1 fruit fly cellular context compared by ENCODE assay signal in genomic region chr3L:9838534-9838933, dm6.
TF ChIP-seq lines count a peak whose summit lies in the region.

Gene Cdk8, minus strand, starts transcription at chr3L:9838670.

TF ChIP-seq in whole organism, embryonic, 481 proteins besides CTCF, POLR2A, EP300 and RAD21 (continued from another document and continues in another):
- no peak for TF ChIP-seq Camta (GFP tag; optimal IDR thresholded peaks at IDR 0.05; lab: Kevin White, UChicago)
- no peak; the same call in 2 of the 3 replicates for TF ChIP-seq Aef1 (GFP tag; IDR thresholded peaks at IDR 0.05; lab: Robert Waterston, UW)
- TF ChIP-seq CG1647 (GFP tag; optimal IDR thresholded peaks at IDR 0.05; lab: Kevin White, UChicago): no peak
- no peak for TF ChIP-seq CG10959 (GFP tag; IDR thresholded peaks at IDR 0.05; lab: Robert Waterston, UW)
- no peak for TF ChIP-seq usp (GFP tag; optimal IDR thresholded peaks at IDR 0.05; lab: Kevin White, UChicago)
- TF ChIP-seq CG13287 (GFP tag; IDR thresholded peaks at IDR 0.05; lab: Robert Waterston, UW; ENCODE audit: partially characterized antibody): peak; percentile 10; the same call in 1 of the 2 replicates
- peak; percentile 39 for TF ChIP-seq Sry-δ (GFP tag; optimal IDR thresholded peaks at IDR 0.05; lab: Kevin White, UChicago)
- no peak for TF ChIP-seq odd (GFP tag; optimal IDR thresholded peaks at IDR 0.05; lab: Kevin White, UChicago)
- TF ChIP-seq hb (GFP tag; IDR thresholded peaks at IDR 0.05; lab: Robert Waterston, UW; ENCODE audit: partially characterized antibody): no peak
- TF ChIP-seq pita (GFP tag; optimal IDR thresholded peaks at IDR 0.05; lab: Kevin White, UChicago): no peak
- no peak for TF ChIP-seq CG43689 (GFP tag; IDR thresholded peaks at IDR 0.05; lab: Robert Waterston, UW)
- peak; percentile 44 for TF ChIP-seq grau (tag; optimal IDR thresholded peaks at IDR 0.05; lab: Kevin White, UChicago)
- TF ChIP-seq HLH4C (GFP tag; IDR thresholded peaks at IDR 0.05; lab: Robert Waterston, UW; ENCODE audit: partially characterized antibody): no peak
- TF ChIP-seq pnt (GFP tag; optimal IDR thresholded peaks at IDR 0.05; lab: Kevin White, UChicago): no peak
- peak; percentile 15 for TF ChIP-seq CG12155 (GFP tag; optimal IDR thresholded peaks at IDR 0.05; lab: Kevin White, UChicago)
- no peak for TF ChIP-seq mld (GFP tag; IDR thresholded peaks at IDR 0.05; lab: Robert Waterston, UW; ENCODE audit: partially characterized antibody)
- peak; percentile 39 for TF ChIP-seq CG18262 (tag; optimal IDR thresholded peaks at IDR 0.05; lab: Kevin White, UChicago)
- no peak for TF ChIP-seq Dip3 (GFP tag; optimal IDR thresholded peaks at IDR 0.05; lab: Kevin White, UChicago)
- TF ChIP-seq CG12071 (GFP tag; optimal IDR thresholded peaks at IDR 0.05; lab: Kevin White, UChicago): no peak
- TF ChIP-seq gsb-n (tag; optimal IDR thresholded peaks at IDR 0.05; lab: Kevin White, UChicago): no peak
- no peak for TF ChIP-seq B-H1 (GFP tag; IDR thresholded peaks at IDR 0.05; lab: Robert Waterston, UW)
- TF ChIP-seq Mes4 (GFP tag; optimal IDR thresholded peaks at IDR 0.05; lab: Kevin White, UChicago): no peak
- TF ChIP-seq CG5953 (GFP tag; IDR thresholded peaks at IDR 0.05; lab: Robert Waterston, UW): no peak
- TF ChIP-seq GATAe (GFP tag; conservative IDR thresholded peaks at IDR 0.05; lab: Robert Waterston, UW): no peak
- TF ChIP-seq Eip74EF (GFP tag; optimal IDR thresholded peaks at IDR 0.05; lab: Kevin White, UChicago): no peak
- no peak for TF ChIP-seq Six4 (GFP tag; optimal IDR thresholded peaks at IDR 0.05; lab: Kevin White, UChicago)
- no peak for TF ChIP-seq kah (GFP tag; optimal IDR thresholded peaks at IDR 0.05; lab: Kevin White, UChicago)
- no peak for TF ChIP-seq Max (GFP tag; optimal IDR thresholded peaks at IDR 0.05; lab: Kevin White, UChicago)
- TF ChIP-seq cg (GFP tag; optimal IDR thresholded peaks at IDR 0.05; lab: Kevin White, UChicago): no peak
- TF ChIP-seq gcm2 (GFP tag; optimal IDR thresholded peaks at IDR 0.05; lab: Kevin White, UChicago): no peak
- TF ChIP-seq Gsc (GFP tag; IDR thresholded peaks at IDR 0.05; lab: Robert Waterston, UW): no peak
- no peak for TF ChIP-seq ab (GFP tag; optimal IDR thresholded peaks at IDR 0.05; lab: Kevin White, UChicago)
- TF ChIP-seq ac (GFP tag; optimal IDR thresholded peaks at IDR 0.05; lab: Kevin White, UChicago): no peak
- no peak for TF ChIP-seq CG11085 (GFP tag; IDR thresholded peaks at IDR 0.05; lab: Robert Waterston, UW)
- no peak for TF ChIP-seq CG3163 (GFP tag; optimal IDR thresholded peaks at IDR 0.05; lab: Kevin White, UChicago)
- TF ChIP-seq ranshi (GFP tag; IDR thresholded peaks at IDR 0.05; lab: Robert Waterston, UW): no peak
- TF ChIP-seq PHDP (tag; optimal IDR thresholded peaks at IDR 0.05; lab: Kevin White, UChicago): peak; percentile 31
- no peak for TF ChIP-seq Myb (GFP tag; optimal IDR thresholded peaks at IDR 0.05; lab: Kevin White, UChicago)
- peak; percentile 60 for TF ChIP-seq CG12659 (GFP tag; optimal IDR thresholded peaks at IDR 0.05; lab: Kevin White, UChicago)
- TF ChIP-seq tap (tag; optimal IDR thresholded peaks at IDR 0.05; lab: Kevin White, UChicago): peak; percentile 12
- no peak; the same call in 1 of the 2 replicates for TF ChIP-seq CG31441 (GFP tag; IDR thresholded peaks at IDR 0.05; lab: Robert Waterston, UW)
- peak; percentile 39 for TF ChIP-seq CG15514 (GFP tag; optimal IDR thresholded peaks at IDR 0.05; lab: Kevin White, UChicago)
- TF ChIP-seq CG32532 (GFP tag; IDR thresholded peaks at IDR 0.05; lab: Robert Waterston, UW): peak; percentile 64
- peak; percentile 56 for TF ChIP-seq CG14710 (tag; optimal IDR thresholded peaks at IDR 0.05; lab: Kevin White, UChicago)
- no peak for TF ChIP-seq tll (GFP tag; optimal IDR thresholded peaks at IDR 0.05; lab: Kevin White, UChicago)
- no peak for TF ChIP-seq Elba2 (GFP tag; optimal IDR thresholded peaks at IDR 0.05; lab: Kevin White, UChicago)
- TF ChIP-seq CG10209 (GFP tag; optimal IDR thresholded peaks at IDR 0.05; lab: Kevin White, UChicago): no peak
- TF ChIP-seq z (GFP tag; IDR thresholded peaks at IDR 0.05; lab: Robert Waterston, UW): no peak
- TF ChIP-seq p53 (GFP tag; optimal IDR thresholded peaks at IDR 0.05; lab: Kevin White, UChicago): no peak
- no peak for TF ChIP-seq CG10431 (GFP tag; optimal IDR thresholded peaks at IDR 0.05; lab: Kevin White, UChicago)
- peak; percentile 68 to 92 for TF ChIP-seq crp (GFP tag; optimal IDR thresholded peaks at IDR 0.05; lab: Kevin White, UChicago)
- no peak for TF ChIP-seq CG8359 (GFP tag; optimal IDR thresholded peaks at IDR 0.05; lab: Kevin White, UChicago; ENCODE audit: borderline replicate concordance)
- no peak for TF ChIP-seq fd102C (GFP tag; optimal IDR thresholded peaks at IDR 0.05; lab: Kevin White, UChicago)
- TF ChIP-seq Ptx1 (GFP tag; IDR thresholded peaks at IDR 0.05; lab: Robert Waterston, UW): no peak
- TF ChIP-seq onecut (GFP tag; IDR thresholded peaks at IDR 0.05; lab: Robert Waterston, UW): no peak
- TF ChIP-seq HHEX (GFP tag; optimal IDR thresholded peaks at IDR 0.05; lab: Kevin White, UChicago): no peak
- no peak for TF ChIP-seq hkb (optimal IDR thresholded peaks at IDR 0.05; lab: Kevin White, UChicago)
- peak; percentile 63 for TF ChIP-seq hkb (GFP tag; IDR thresholded peaks at IDR 0.05; lab: Robert Waterston, UW)
- no peak for TF ChIP-seq nom (GFP tag; optimal IDR thresholded peaks at IDR 0.05; lab: Kevin White, UChicago)
- peak; percentile 51; the same call in 1 of the 3 replicates for TF ChIP-seq CG34422 (GFP tag; IDR thresholded peaks at IDR 0.05; lab: Robert Waterston, UW)
- TF ChIP-seq gt (GFP tag; IDR thresholded peaks at IDR 0.05; lab: Robert Waterston, UW): no peak
- peak; percentile 34 for TF ChIP-seq Bteb2 (GFP tag; optimal IDR thresholded peaks at IDR 0.05; lab: Kevin White, UChicago)
- TF ChIP-seq nau (GFP tag; optimal IDR thresholded peaks at IDR 0.05; lab: Kevin White, UChicago): no peak
- TF ChIP-seq Opbp (GFP tag; IDR thresholded peaks at IDR 0.05; lab: Robert Waterston, UW; ENCODE audit: partially characterized antibody): no peak
- no peak for TF ChIP-seq CG10654 (GFP tag; optimal IDR thresholded peaks at IDR 0.05; lab: Kevin White, UChicago)
- TF ChIP-seq dysf (GFP tag; IDR thresholded peaks at IDR 0.05; lab: Robert Waterston, UW): no peak
- no peak for TF ChIP-seq gcm (GFP tag; optimal IDR thresholded peaks at IDR 0.05; lab: Kevin White, UChicago)
- no peak for TF ChIP-seq lbe (GFP tag; optimal IDR thresholded peaks at IDR 0.05; lab: Kevin White, UChicago)
- TF ChIP-seq Drgx (GFP tag; IDR thresholded peaks at IDR 0.05; lab: Robert Waterston, UW): no peak
- no peak for TF ChIP-seq CG8290 (GFP tag; optimal IDR thresholded peaks at IDR 0.05; lab: Kevin White, UChicago)
- no peak for TF ChIP-seq CG8290 (tag; optimal IDR thresholded peaks at IDR 0.05; lab: Kevin White, UChicago)
- no peak for TF ChIP-seq ap (GFP tag; IDR thresholded peaks at IDR 0.05; lab: Robert Waterston, UW)
- no peak for TF ChIP-seq caup (GFP tag; optimal IDR thresholded peaks at IDR 0.05; lab: Kevin White, UChicago; ENCODE audit: severe bottlenecking)
- TF ChIP-seq da (GFP tag; optimal IDR thresholded peaks at IDR 0.05; lab: Kevin White, UChicago): no peak
- no peak for TF ChIP-seq tx (GFP tag; optimal IDR thresholded peaks at IDR 0.05; lab: Kevin White, UChicago)
- no peak for TF ChIP-seq CG2202 (tag; optimal IDR thresholded peaks at IDR 0.05; lab: Kevin White, UChicago)
- no peak for TF ChIP-seq CG4360 (GFP tag; IDR thresholded peaks at IDR 0.05; lab: Robert Waterston, UW)
- peak; percentile 8 for TF ChIP-seq vfl (GFP tag; optimal IDR thresholded peaks at IDR 0.05; lab: Kevin White, UChicago)
- peak in 1 of 2 experiments; percentile 57 for TF ChIP-seq dpn (GFP tag; optimal IDR thresholded peaks at IDR 0.05; lab: Kevin White, UChicago)
- no peak for TF ChIP-seq seq (GFP tag; IDR thresholded peaks at IDR 0.05; lab: Robert Waterston, UW)
- no peak for TF ChIP-seq bab2 (GFP tag; optimal IDR thresholded peaks at IDR 0.05; lab: Kevin White, UChicago)
- TF ChIP-seq stwl (tag; optimal IDR thresholded peaks at IDR 0.05; lab: Kevin White, UChicago): peak; percentile 22
- no peak for TF ChIP-seq chm (GFP tag; IDR thresholded peaks at IDR 0.05; lab: Robert Waterston, UW)
- no peak for TF ChIP-seq TFAM (GFP tag; optimal IDR thresholded peaks at IDR 0.05; lab: Kevin White, UChicago)
- no peak for TF ChIP-seq CG32767 (GFP tag; IDR thresholded peaks at IDR 0.05; lab: Robert Waterston, UW)
- no peak for TF ChIP-seq NC2β (GFP tag; optimal IDR thresholded peaks at IDR 0.05; lab: Kevin White, UChicago)
- TF ChIP-seq Atf6 (GFP tag; IDR thresholded peaks at IDR 0.05; lab: Robert Waterston, UW): peak; percentile 40; the same call in 1 of the 2 replicates
- no peak; the same call in 2 of the 3 replicates for TF ChIP-seq jigr1 (GFP tag; IDR thresholded peaks at IDR 0.05; lab: Robert Waterston, UW)
- no peak for TF ChIP-seq az2 (GFP tag; optimal IDR thresholded peaks at IDR 0.05; lab: Kevin White, UChicago)
- TF ChIP-seq CG34376 (GFP tag; optimal IDR thresholded peaks at IDR 0.05; lab: Kevin White, UChicago): no peak
- no peak; the same call in 1 of the 2 replicates for TF ChIP-seq Adf1 (GFP tag; IDR thresholded peaks at IDR 0.05; lab: Robert Waterston, UW)
- no peak for TF ChIP-seq croc (GFP tag; conservative IDR thresholded peaks at IDR 0.05; lab: Robert Waterston, UW)
- TF ChIP-seq CG42726 (GFP tag; IDR thresholded peaks at IDR 0.05; lab: Robert Waterston, UW; ENCODE audit: partially characterized antibody): no peak
- no peak for TF ChIP-seq Mad (GFP tag; optimal IDR thresholded peaks at IDR 0.05; lab: Kevin White, UChicago)
- no peak for TF ChIP-seq H15 (GFP tag; IDR thresholded peaks at IDR 0.05; lab: Robert Waterston, UW)
- peak; percentile 13 for TF ChIP-seq CG15696 (tag; optimal IDR thresholded peaks at IDR 0.05; lab: Kevin White, UChicago)
- peak; percentile 14 for TF ChIP-seq fd96Cb (tag; optimal IDR thresholded peaks at IDR 0.05; lab: Kevin White, UChicago)
- TF ChIP-seq CG14050 (GFP tag; IDR thresholded peaks at IDR 0.05; lab: Robert Waterston, UW): no peak; the same call in 2 of the 3 replicates
- no peak for TF ChIP-seq CG16779 (GFP tag; IDR thresholded peaks at IDR 0.05; lab: Robert Waterston, UW)
- TF ChIP-seq CG7839 (tag; optimal IDR thresholded peaks at IDR 0.05; lab: Kevin White, UChicago): no peak
- no peak for TF ChIP-seq eyg (GFP tag; optimal IDR thresholded peaks at IDR 0.05; lab: Kevin White, UChicago)
- TF ChIP-seq Neu2 (GFP tag; optimal IDR thresholded peaks at IDR 0.05; lab: Kevin White, UChicago; ENCODE audit: borderline replicate concordance): no peak
- TF ChIP-seq lab (GFP tag; optimal IDR thresholded peaks at IDR 0.05; lab: Kevin White, UChicago): peak; percentile 29
- no peak for TF ChIP-seq ash1 (GFP tag; optimal IDR thresholded peaks at IDR 0.05; lab: Kevin White, UChicago)
- no peak for TF ChIP-seq al (GFP tag; IDR thresholded peaks at IDR 0.05; lab: Robert Waterston, UW)
- TF ChIP-seq YL-1 (GFP tag; optimal IDR thresholded peaks at IDR 0.05; lab: Kevin White, UChicago): no peak
- no peak for TF ChIP-seq Hsf (GFP tag; optimal IDR thresholded peaks at IDR 0.05; lab: Kevin White, UChicago)
- peak; percentile 19; the same call in 1 of the 2 replicates for TF ChIP-seq E2f1 (GFP tag; IDR thresholded peaks at IDR 0.05; lab: Robert Waterston, UW)
- TF ChIP-seq ATbp (GFP tag; optimal IDR thresholded peaks at IDR 0.05; lab: Kevin White, UChicago): no peak
- no peak for TF ChIP-seq Trl (optimal IDR thresholded peaks at IDR 0.05; lab: Kevin White, UChicago)
- no peak for TF ChIP-seq Trl (GFP tag; optimal IDR thresholded peaks at IDR 0.05; lab: Kevin White, UChicago)
- TF ChIP-seq en (GFP tag; optimal IDR thresholded peaks at IDR 0.05; lab: Kevin White, UChicago): no peak
- no peak for TF ChIP-seq CG10462 (GFP tag; optimal IDR thresholded peaks at IDR 0.05; lab: Kevin White, UChicago)
- no peak for TF ChIP-seq ftz-f1 (GFP tag; optimal IDR thresholded peaks at IDR 0.05; lab: Kevin White, UChicago)
- peak; percentile 92 for TF ChIP-seq MBD-R2 (GFP tag; IDR thresholded peaks at IDR 0.05; lab: Robert Waterston, UW)
- TF ChIP-seq CG4282 (GFP tag; optimal IDR thresholded peaks at IDR 0.05; lab: Kevin White, UChicago): no peak
- no peak for TF ChIP-seq schlank (tag; optimal IDR thresholded peaks at IDR 0.05; lab: Kevin White, UChicago)
- peak; percentile 71 for TF ChIP-seq CG2120 (GFP tag; optimal IDR thresholded peaks at IDR 0.05; lab: Kevin White, UChicago)
- peak; percentile 92 for TF ChIP-seq CG7928 (GFP tag; optimal IDR thresholded peaks at IDR 0.05; lab: Kevin White, UChicago)
- peak; percentile 24 for TF ChIP-seq Dek (tag; optimal IDR thresholded peaks at IDR 0.05; lab: Kevin White, UChicago)
- TF ChIP-seq sr (GFP tag; IDR thresholded peaks at IDR 0.05; lab: Robert Waterston, UW): no peak
- no peak for TF ChIP-seq CG11398 (GFP tag; optimal IDR thresholded peaks at IDR 0.05; lab: Kevin White, UChicago)
- peak; percentile 13 for TF ChIP-seq Chrac-16 (GFP tag; optimal IDR thresholded peaks at IDR 0.05; lab: Kevin White, UChicago)
- TF ChIP-seq Dip2 (GFP tag; IDR thresholded peaks at IDR 0.05; lab: Robert Waterston, UW): no peak
- no peak for TF ChIP-seq CG8281 (tag; optimal IDR thresholded peaks at IDR 0.05; lab: Kevin White, UChicago)
- TF ChIP-seq zen (tag; optimal IDR thresholded peaks at IDR 0.05; lab: Kevin White, UChicago): no peak
- TF ChIP-seq CG18476 (GFP tag; optimal IDR thresholded peaks at IDR 0.05; lab: Kevin White, UChicago): no peak
- TF ChIP-seq CG8089 (GFP tag; optimal IDR thresholded peaks at IDR 0.05; lab: Kevin White, UChicago): no peak
- no peak for TF ChIP-seq ewg (GFP tag; optimal IDR thresholded peaks at IDR 0.05; lab: Kevin White, UChicago)
- no peak for TF ChIP-seq Hr39 (optimal IDR thresholded peaks at IDR 0.05; lab: Kevin White, UChicago)
- peak; percentile 56 for TF ChIP-seq CG30403 (GFP tag; optimal IDR thresholded peaks at IDR 0.05; lab: Kevin White, UChicago)
- TF ChIP-seq sim (GFP tag; IDR thresholded peaks at IDR 0.05; lab: Robert Waterston, UW): no peak
- TF ChIP-seq sug (tag; optimal IDR thresholded peaks at IDR 0.05; lab: Kevin White, UChicago): peak; percentile 33
- no peak for TF ChIP-seq Lhr (GFP tag; optimal IDR thresholded peaks at IDR 0.05; lab: Kevin White, UChicago)
- TF ChIP-seq vnd (GFP tag; IDR thresholded peaks at IDR 0.05; lab: Robert Waterston, UW; ENCODE audit: partially characterized antibody): no peak
- no peak for TF ChIP-seq CG9727 (GFP tag; optimal IDR thresholded peaks at IDR 0.05; lab: Kevin White, UChicago)
- no peak for TF ChIP-seq slou (GFP tag; optimal IDR thresholded peaks at IDR 0.05; lab: Kevin White, UChicago)
- TF ChIP-seq CG12219 (GFP tag; optimal IDR thresholded peaks at IDR 0.05; lab: Kevin White, UChicago): no peak
